Worm (Caenorhabditis elegans): Measurements from ENCODE around the gene dur-1.
"Not testable (repeated sequence)": the region's sequence is repeated elsewhere in the genome, so short reads cannot be mapped to it uniquely, and the experiment has no call there.

- not testable (repeated sequence) for TF ChIP-seq pqm-1 (tag; optimal IDR thresholded peaks at IDR 0.05); elt-3 (tag; optimal IDR thresholded peaks at IDR 0.05); ama-1 (optimal IDR thresholded peaks at IDR 0.05); ztf-11 (tag; optimal IDR thresholded peaks at IDR 0.05); ztf-4 (tag; optimal IDR thresholded peaks at IDR 0.05); nhr-77 (tag; optimal IDR thresholded peaks at IDR 0.05); C34B4.2 (tag; optimal IDR thresholded peaks at IDR 0.05); alr-1 (tag; optimal IDR thresholded peaks at IDR 0.05; ENCODE audit: borderline replicate concordance); nhr-76 (tag; optimal IDR thresholded peaks at IDR 0.05)
These were observed 33.7 kb downstream of the dur-1 start, which contains the start of gene msp-77 for ce11 chrIV:9894331-9894730.

All from whole organism, L1 larva.